Fruit fly (Drosophila melanogaster) whole organism, wandering third instar larva: ENCODE measurements around the gene CG18262.

ENCODE experiments used
- Abd-B ChIP-seq: fragments of >200 bp; optimal IDR thresholded peaks from 2 replicates; lab custom pipeline; 2017; ENCODE audit warnings: missing biosample characterization, missing genetic modification characterization
- CG32264 ChIP-seq: fragments of 200-800 bp; sonication (Bioruptor generic); optimal IDR thresholded peaks from 2 replicates; lab custom pipeline; 2016; ENCODE audit warnings: missing biosample characterization, missing genetic modification characterization
- CrebA ChIP-seq: fragments of 200-800 bp; sonication (Bioruptor generic); optimal IDR thresholded peaks from 2 replicates; lab custom pipeline; 2016; ENCODE audit warnings: missing biosample characterization, mild to moderate bottlenecking, missing genetic modification characterization, borderline replicate concordance
- Dif ChIP-seq: fragments of 200-275, 200-300 bp; sonication (Bioruptor generic); optimal IDR thresholded peaks from 2 replicates; lab custom pipeline; 2018; ENCODE audit warnings: missing biosample characterization, missing genetic modification characterization; ENCODE audit not compliant: partially characterized antibody
- GATAd ChIP-seq: sonication (Bioruptor generic); optimal IDR thresholded peaks from 2 replicates; lab custom pipeline; 2016; ENCODE audit warnings: missing biosample characterization, missing genetic modification characterization
- Hr78 ChIP-seq: fragments of >200 bp; optimal IDR thresholded peaks from 2 replicates; lab custom pipeline; 2017; ENCODE audit warnings: missing biosample characterization, missing genetic modification characterization
- Hr83 ChIP-seq: fragments of 200-300 bp; sonication (Bioruptor generic); optimal IDR thresholded peaks from 2 replicates; lab custom pipeline; 2016; ENCODE audit warnings: missing biosample characterization, mild to moderate bottlenecking, missing genetic modification characterization, moderate library complexity; ENCODE audit not compliant: poor library complexity, severe bottlenecking
- Jra ChIP-seq: sonication (Bioruptor generic); optimal IDR thresholded peaks from 2 replicates; lab custom pipeline; 2016; ENCODE audit warnings: missing biosample characterization, missing genetic modification characterization
- Myc ChIP-seq: fragments of >200 bp; optimal IDR thresholded peaks from 2 replicates; lab custom pipeline; 2017
- OdsH ChIP-seq: fragments of 200-800 bp; sonication (Bioruptor generic); optimal IDR thresholded peaks from 2 replicates; lab custom pipeline; 2016; ENCODE audit warnings: missing biosample characterization, mild to moderate bottlenecking, missing genetic modification characterization
- Sp1 ChIP-seq: fragments of 200-800 bp; sonication (Bioruptor generic); optimal IDR thresholded peaks from 3 replicates; lab custom pipeline; 2019; ENCODE audit warnings: missing biosample characterization, mild to moderate bottlenecking, missing genetic modification characterization, moderate library complexity
- Vsx2 ChIP-seq: fragments of 200-300, 225-300 bp; sonication (Bioruptor generic); optimal IDR thresholded peaks from 2 replicates; lab custom pipeline; 2018; ENCODE audit warnings: missing biosample characterization, missing genetic modification characterization; ENCODE audit not compliant: partially characterized antibody
- br ChIP-seq: fragments of 200-800 bp; sonication (Bioruptor generic); optimal IDR thresholded peaks from 2 replicates; lab custom pipeline; 2016; ENCODE audit warnings: missing biosample characterization, missing genetic modification characterization
- brk ChIP-seq: fragments of 200-800 bp; sonication (Bioruptor generic); optimal IDR thresholded peaks from 2 replicates; lab custom pipeline; 2016; ENCODE audit warnings: missing biosample characterization, mild to moderate bottlenecking, missing genetic modification characterization
- dl ChIP-seq, 2 experiments: fragments of 175-275, 200-275 bp in 1 of 2; fragments of 200-275 bp in 1 of 2; sonication (Bioruptor generic); optimal IDR thresholded peaks; lab custom pipeline; 2018; ENCODE audit warnings: mild to moderate bottlenecking in 2 of 2, missing biosample characterization in 2 of 2, missing genetic modification characterization in 2 of 2, moderate library complexity in 2 of 2; ENCODE audit not compliant: partially characterized antibody in 2 of 2, insufficient read depth in 1 of 2
- dmrt93B ChIP-seq: fragments of 200-800 bp; sonication (Bioruptor generic); optimal IDR thresholded peaks from 2 replicates; lab custom pipeline; 2018; ENCODE audit warnings: missing biosample characterization, mild to moderate bottlenecking, missing genetic modification characterization
- dsf ChIP-seq: sonication (Bioruptor generic); optimal IDR thresholded peaks from 2 replicates; lab custom pipeline; 2016; ENCODE audit warnings: missing biosample characterization, missing genetic modification characterization, borderline replicate concordance
- ey ChIP-seq: fragments of 200-800 bp; sonication (Bioruptor generic); optimal IDR thresholded peaks from 2 replicates; lab custom pipeline; 2016; ENCODE audit warnings: missing biosample characterization, missing genetic modification characterization
- h ChIP-seq: fragments of 200-800 bp; sonication (Bioruptor generic); optimal IDR thresholded peaks from 3 replicates; lab custom pipeline; 2016; ENCODE audit warnings: missing biosample characterization, mild to moderate bottlenecking, missing genetic modification characterization
- jim ChIP-seq: fragments of 175-275, 200-325 bp; sonication (Bioruptor generic); optimal IDR thresholded peaks from 2 replicates; lab custom pipeline; 2016; ENCODE audit warnings: missing biosample characterization, mild to moderate bottlenecking, missing genetic modification characterization
- lola ChIP-seq: fragments of >200 bp; optimal IDR thresholded peaks from 2 replicates; lab custom pipeline; 2017; ENCODE audit warnings: missing biosample characterization, missing genetic modification characterization
- pan ChIP-seq: fragments of >200 bp; optimal IDR thresholded peaks from 2 replicates; lab custom pipeline; 2017
- psq ChIP-seq: fragments of 200-800 bp; sonication (Bioruptor generic); optimal IDR thresholded peaks from 3 replicates; lab custom pipeline; 2017; ENCODE audit warnings: missing biosample characterization, mild to moderate bottlenecking, missing genetic modification characterization, moderate library complexity
- rgr ChIP-seq: fragments of 200-800 bp; sonication (Bioruptor generic); optimal IDR thresholded peaks from 3 replicates; lab custom pipeline; 2016; ENCODE audit warnings: missing biosample characterization, mild to moderate bottlenecking, missing genetic modification characterization
- sage ChIP-seq: fragments of 200-800 bp; sonication (Bioruptor generic); optimal IDR thresholded peaks from 2 replicates; lab custom pipeline; 2016; ENCODE audit warnings: missing biosample characterization, mild to moderate bottlenecking, missing genetic modification characterization
- sv ChIP-seq: fragments of 200-800 bp; sonication (Bioruptor generic); optimal IDR thresholded peaks from 3 replicates; lab custom pipeline; 2016; ENCODE audit warnings: missing biosample characterization, missing genetic modification characterization
- tai ChIP-seq: sonication (Bioruptor generic); optimal IDR thresholded peaks from 2 replicates; lab custom pipeline; 2016; ENCODE audit warnings: missing biosample characterization, missing genetic modification characterization
- usp ChIP-seq: fragments of >200 bp; optimal IDR thresholded peaks from 2 replicates; lab custom pipeline; 2017; ENCODE audit warnings: missing biosample characterization, missing genetic modification characterization
- woc ChIP-seq: sonication (Bioruptor generic); optimal IDR thresholded peaks from 2 replicates; lab custom pipeline; 2016; ENCODE audit warnings: missing biosample characterization, mild to moderate bottlenecking, missing genetic modification characterization

The CG18262 gene

dm6 chrX:8120939-8121338 is 31.8 kb upstream of the CG18262 start, which contains the start of gene CG2260:
Gene CG2260 (minus strand): TSS chrX:8121147.
- TF ChIP-seq Abd-B (GFP tag; lab: Kevin White, UChicago) (no peak), woc (GFP tag; lab: Kevin White, UChicago) (no peak), CrebA (GFP tag; lab: Kevin White, UChicago) (no peak), GATAd (no peak), dsf (GFP tag; lab: Kevin White, UChicago) (no peak), sage (GFP tag; lab: Kevin White, UChicago) (no peak), h (no peak), Myc (lab: Kevin White, UChicago) (no peak), tai (GFP tag; lab: Kevin White, UChicago) (no peak), Jra (no peak), Hr78 (no peak), Sp1 (GFP tag; lab: Kevin White, UChicago) (no peak), br (GFP tag; lab: Kevin White, UChicago) (no peak), jim (GFP tag; lab: Kevin White, UChicago) (no peak)

dm6 chrX:8122834-8123233 is 29.9 kb upstream of the CG18262 start:
- no peak for TF ChIP-seq Hr83 (GFP tag; lab: Kevin White, UChicago)
- no peak for TF ChIP-seq psq (GFP tag; lab: Kevin White, UChicago)
- no peak for TF ChIP-seq pan (lab: Kevin White, UChicago)
- no peak for TF ChIP-seq ey
- no peak for TF ChIP-seq dmrt93B (GFP tag; lab: Kevin White, UChicago)
- TF ChIP-seq tai (GFP tag; lab: Kevin White, UChicago), result no peak
- TF ChIP-seq br (GFP tag; lab: Kevin White, UChicago), result no peak

dm6 chrX:8125224-8125649 is 27.5 kb upstream of the CG18262 start:
- no peak for TF ChIP-seq pan (lab: Kevin White, UChicago)
- TF ChIP-seq Sp1 (GFP tag; lab: Kevin White, UChicago), result no peak
- TF ChIP-seq psq (GFP tag; lab: Kevin White, UChicago), result no peak
- no peak for TF ChIP-seq Vsx2 (GFP tag; lab: Kevin White, UChicago)
- TF ChIP-seq lola, result no peak
- TF ChIP-seq CG32264 (GFP tag; lab: Kevin White, UChicago), result no peak
- no peak for TF ChIP-seq dmrt93B (GFP tag; lab: Kevin White, UChicago)
- TF ChIP-seq dsf (GFP tag; lab: Kevin White, UChicago), result no peak
- TF ChIP-seq usp, result no peak

dm6 chrX:8126149-8126548 is 26.6 kb upstream of the CG18262 start:
- TF ChIP-seq sv (GFP tag; lab: Kevin White, UChicago), result peak; percentile 9
- TF ChIP-seq brk (GFP tag; lab: Kevin White, UChicago), result no peak
- no peak for TF ChIP-seq CrebA (GFP tag; lab: Kevin White, UChicago)
- TF ChIP-seq Hr83 (GFP tag; lab: Kevin White, UChicago), result no peak

- no peak for TF ChIP-seq GATAd
- no peak for TF ChIP-seq dl (GFP tag; optimal IDR thresholded peaks at IDR 0.05; lab: Kevin White, UChicago; ENCODE audit: insufficient read depth in 1 of 2, partially characterized antibody in 2 of 2)
- TF ChIP-seq jim (GFP tag; lab: Kevin White, UChicago), result no peak
- TF ChIP-seq dmrt93B (GFP tag; lab: Kevin White, UChicago), result no peak
- no peak for TF ChIP-seq Abd-B (GFP tag; lab: Kevin White, UChicago)
- TF ChIP-seq rgr, result no peak
- TF ChIP-seq usp, result no peak
- no peak for TF ChIP-seq h
- no peak for TF ChIP-seq woc (GFP tag; lab: Kevin White, UChicago)
- TF ChIP-seq OdsH (GFP tag; lab: Kevin White, UChicago), result no peak
- no peak for TF ChIP-seq ey
- TF ChIP-seq Dif, result no peak
- TF ChIP-seq brk (GFP tag; lab: Kevin White, UChicago), result no peak
- TF ChIP-seq Jra, result no peak
Measured at dm6 chrX:8128133-8128532, 24.6 kb upstream of the CG18262 start.
